Fruit fly (Drosophila melanogaster) ovary, adult (tissue): Measurements from ENCODE around the gene Alp12.

Experiments
- CG17801 ChIP-seq: fragments of 200-800 bp; optimal IDR thresholded peaks from 2 replicates; lab custom pipeline; 2019; ENCODE audit warnings: missing biosample characterization, mild to moderate bottlenecking, missing genetic modification characterization, moderate library complexity; ENCODE audit not compliant: partially characterized antibody

Alp12 gene

DNA sequence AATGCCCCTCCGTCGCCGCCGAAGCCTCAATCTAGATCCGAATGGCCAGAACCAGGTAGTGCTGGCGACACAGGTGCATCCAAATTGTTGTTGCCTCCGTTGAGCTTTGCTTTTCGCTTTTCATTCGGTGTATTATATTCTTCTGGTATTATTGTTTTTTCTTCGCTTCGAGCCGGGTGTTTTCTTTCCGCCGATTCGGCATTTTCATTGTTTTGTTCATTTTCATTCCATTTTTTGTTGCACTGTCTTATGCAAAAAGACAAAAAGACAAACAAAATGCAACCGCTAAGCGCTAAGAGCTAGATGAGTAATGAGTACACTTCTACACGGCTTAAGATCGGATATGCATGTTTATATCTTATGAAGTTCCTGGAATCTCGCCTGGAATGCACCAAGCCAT is 48.4 kb downstream of the Alp12 start:
- peak; percentile 86 for TF ChIP-seq CG17801 (GFP tag; lab: Kevin White, UChicago)

DNA sequence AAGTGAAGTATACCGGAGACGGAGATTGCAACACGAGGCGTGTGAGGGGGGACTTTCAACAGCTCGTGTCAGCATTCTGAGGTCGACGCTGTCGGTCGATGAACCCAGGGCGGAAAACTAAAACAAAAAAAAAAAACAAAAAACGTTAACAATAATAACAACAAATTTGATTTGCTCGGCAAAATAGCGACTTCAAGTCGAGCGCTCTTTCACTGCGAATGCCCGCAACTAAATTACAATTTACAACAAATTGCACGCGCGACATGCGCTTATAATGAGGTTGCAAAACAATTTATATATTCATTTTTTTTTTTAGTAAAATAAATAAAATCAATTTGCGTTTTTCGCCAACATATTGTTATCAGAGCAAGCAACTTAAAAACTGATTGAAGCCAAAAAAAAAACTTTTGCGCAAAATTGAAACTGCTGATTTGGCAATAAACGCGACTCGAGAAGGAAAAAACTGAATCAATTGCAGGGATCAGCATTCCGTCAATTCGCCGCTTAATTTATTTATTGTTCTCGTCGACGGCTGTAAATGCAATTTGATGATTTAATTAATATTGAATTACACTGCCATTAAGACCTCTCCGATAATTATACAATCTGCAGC is 49.7 kb downstream of the Alp12 start:
- TF ChIP-seq CG17801 (GFP tag; lab: Kevin White, UChicago): no peak
